Fruit fly (Drosophila melanogaster) whole organism, embryonic: ENCODE data around the gene Alp5.
A peak's percentile ranks its signal among the peaks of the same experiment; 100 is the strongest.

Source experiments
- ATbp ChIP-seq: fragments of 200-800 bp; sonication (Bioruptor generic); optimal IDR thresholded peaks from 2 replicates; lab custom pipeline; 2017; ENCODE audit warnings: missing biosample characterization, mild to moderate bottlenecking, missing genetic modification characterization, missing genetic modification reagents
- Ada2b ChIP-seq: fragments of 200-800 bp; sonication (Bioruptor generic); IDR thresholded peaks from 2 replicates; pipeline ENCODE4 v1.3.6; 2022; ENCODE audit warnings: missing biosample characterization, missing genetic modification characterization
- Antp ChIP-seq: fragments of 200-800 bp; sonication (Bioruptor generic); optimal IDR thresholded peaks from 3 replicates; lab custom pipeline; 2016; ENCODE audit warnings: missing biosample characterization, missing genetic modification characterization
- B-H1 ChIP-seq: fragments of 200-800 bp; sonication (Bioruptor generic); IDR thresholded peaks from 3 replicates; pipeline ENCODE4 v1.3.6; 2022; ENCODE audit warnings: missing biosample characterization, missing genetic modification characterization
- BtbVII ChIP-seq: fragments of 200-800 bp; sonication (Bioruptor generic); optimal IDR thresholded peaks from 3 replicates; lab custom pipeline; 2017; ENCODE audit warnings: missing biosample characterization, mild to moderate bottlenecking, missing genetic modification characterization
- Bteb2 ChIP-seq: fragments of 200-800 bp; sonication (Bioruptor generic); optimal IDR thresholded peaks from 2 replicates; lab custom pipeline; 2016; ENCODE audit warnings: missing biosample characterization, missing genetic modification characterization
- CG10959 ChIP-seq: fragments of 200-800 bp; sonication (Bioruptor generic); IDR thresholded peaks from 2 replicates; pipeline ENCODE4 v1.3.6; 2022; ENCODE audit warnings: missing biosample characterization, missing genetic modification characterization
- CG11085 ChIP-seq: fragments of 200-800 bp; sonication (Bioruptor generic); IDR thresholded peaks from 2 replicates; pipeline ENCODE4 v1.3.6; 2022; ENCODE audit warnings: missing biosample characterization, missing genetic modification characterization
- CG11695 ChIP-seq: fragments of 200-800 bp; sonication (Bioruptor generic); IDR thresholded peaks from 3 replicates; pipeline ENCODE4 v1.3.6; 2022; ENCODE audit warnings: missing biosample characterization, missing genetic modification characterization
- CG13287 ChIP-seq: fragments of 200-800 bp; sonication (Bioruptor generic); IDR thresholded peaks from 2 replicates; pipeline ENCODE4 v1.3.6; 2022; ENCODE audit warnings: missing biosample characterization, missing genetic modification characterization; ENCODE audit not compliant: partially characterized antibody
- CG13424 ChIP-seq: fragments of 200-800 bp; sonication (Bioruptor generic); optimal IDR thresholded peaks from 2 replicates; lab custom pipeline; 2019; ENCODE audit warnings: missing biosample characterization, mild to moderate bottlenecking, missing genetic modification characterization, moderate library complexity
- CG13624 ChIP-seq: fragments of 200-800 bp; sonication (Bioruptor generic); optimal IDR thresholded peaks from 2 replicates; lab custom pipeline; 2016; ENCODE audit warnings: missing biosample characterization, missing genetic modification characterization
- CG13894 ChIP-seq: fragments of 200-800 bp; sonication (Bioruptor generic); optimal IDR thresholded peaks from 3 replicates; lab custom pipeline; 2018; ENCODE audit warnings: missing biosample characterization, mild to moderate bottlenecking, missing genetic modification characterization, moderate library complexity
- CG14667 ChIP-seq: fragments of 200-800 bp; sonication (Bioruptor generic); IDR thresholded peaks from 2 replicates; pipeline ENCODE4 v1.3.6; 2022; ENCODE audit warnings: missing biosample characterization, missing genetic modification characterization
- CG15011 ChIP-seq: fragments of 200-800 bp; sonication (Bioruptor generic); optimal IDR thresholded peaks from 3 replicates; lab custom pipeline; 2018; ENCODE audit warnings: missing biosample characterization, mild to moderate bottlenecking, missing genetic modification characterization
- CG18262 ChIP-seq: fragments of 200-800 bp; optimal IDR thresholded peaks from 3 replicates; lab custom pipeline; 2019; ENCODE audit warnings: missing biosample characterization, mild to moderate bottlenecking, missing genetic modification characterization, moderate library complexity
- CG32767 ChIP-seq: fragments of 200-800 bp; sonication (Bioruptor generic); IDR thresholded peaks from 2 replicates; pipeline ENCODE4 v1.3.6; 2022; ENCODE audit warnings: missing biosample characterization, missing genetic modification characterization
- CG3407 ChIP-seq: fragments of 200-800 bp; sonication (Bioruptor generic); optimal IDR thresholded peaks from 2 replicates; lab custom pipeline; 2018; ENCODE audit warnings: missing biosample characterization, mild to moderate bottlenecking, missing genetic modification characterization
- CG34422 ChIP-seq: fragments of 200-800 bp; sonication (Bioruptor generic); IDR thresholded peaks from 3 replicates; pipeline ENCODE4 v1.3.6; 2022; ENCODE audit warnings: missing biosample characterization, missing genetic modification characterization
- CG43689 ChIP-seq: fragments of 200-800 bp; sonication (Bioruptor generic); IDR thresholded peaks from 2 replicates; pipeline ENCODE4 v1.3.6; 2022; ENCODE audit warnings: missing biosample characterization, missing genetic modification characterization
- CG4707 ChIP-seq: fragments of 200-800 bp; sonication (Bioruptor generic); optimal IDR thresholded peaks from 2 replicates; lab custom pipeline; 2018; ENCODE audit warnings: missing biosample characterization, mild to moderate bottlenecking, missing genetic modification characterization, moderate library complexity
- CG4820 ChIP-seq: fragments of 200-800 bp; sonication (Bioruptor generic); optimal IDR thresholded peaks from 3 replicates; lab custom pipeline; 2016; ENCODE audit warnings: missing biosample characterization, missing genetic modification characterization
- CG6272 ChIP-seq: fragments of 200-800 bp; sonication (Bioruptor generic); IDR thresholded peaks from 2 replicates; pipeline ENCODE4 v1.3.6; 2022; ENCODE audit warnings: missing biosample characterization, missing genetic modification characterization
- CG7372 ChIP-seq: fragments of 200-800 bp; sonication (Bioruptor generic); IDR thresholded peaks from 2 replicates; pipeline ENCODE4 v1.3.6; 2022; ENCODE audit warnings: missing biosample characterization, missing genetic modification characterization
- CG7786 ChIP-seq: fragments of 200-800 bp; sonication (Bioruptor generic); optimal IDR thresholded peaks from 2 replicates; lab custom pipeline; 2016; ENCODE audit warnings: missing biosample characterization, missing genetic modification characterization
- CG8765 ChIP-seq: fragments of 200-800 bp; sonication (Bioruptor generic); IDR thresholded peaks from 2 replicates; pipeline ENCODE4 v1.3.6; 2022; ENCODE audit warnings: missing biosample characterization, missing genetic modification characterization
- CG8924 ChIP-seq: fragments of 200-800 bp; optimal IDR thresholded peaks from 3 replicates; lab custom pipeline; 2019; ENCODE audit warnings: missing biosample characterization, mild to moderate bottlenecking, missing genetic modification characterization, moderate library complexity
- CG9932 ChIP-seq: fragments of 200-800 bp; sonication (Bioruptor generic); IDR thresholded peaks from 2 replicates; pipeline ENCODE4 v1.3.6; 2022; ENCODE audit warnings: missing biosample characterization, missing genetic modification characterization
- Dad ChIP-seq: fragments of 200-800 bp; sonication (Bioruptor generic); optimal IDR thresholded peaks from 3 replicates; lab custom pipeline; 2016; ENCODE audit warnings: missing biosample characterization, missing genetic modification characterization
- Drgx ChIP-seq: fragments of 200-800 bp; sonication (Bioruptor generic); IDR thresholded peaks from 2 replicates; pipeline ENCODE4 v1.3.6; 2022; ENCODE audit warnings: missing biosample characterization, missing genetic modification characterization
- E2f1 ChIP-seq: fragments of 200-800 bp; sonication (Bioruptor generic); IDR thresholded peaks from 2 replicates; pipeline ENCODE4 v1.3.6; 2022; ENCODE audit warnings: missing biosample characterization, missing genetic modification characterization
- Gsc ChIP-seq: fragments of 200-800 bp; sonication (Bioruptor generic); IDR thresholded peaks from 2 replicates; pipeline ENCODE4 v1.3.6; 2022; ENCODE audit warnings: missing biosample characterization, missing genetic modification characterization
- HLHmδ ChIP-seq: fragments of 200-800 bp; sonication (Bioruptor generic); optimal IDR thresholded peaks from 2 replicates; lab custom pipeline; 2018; ENCODE audit warnings: missing biosample characterization, mild to moderate bottlenecking, missing genetic modification characterization, moderate library complexity
- Lim3 ChIP-seq: fragments of 200-800 bp; sonication (Bioruptor generic); IDR thresholded peaks from 2 replicates; pipeline ENCODE4 v1.3.6; 2022; ENCODE audit warnings: missing biosample characterization, missing genetic modification characterization
- MTF-1 ChIP-seq: fragments of 200-800 bp; sonication (Bioruptor generic); optimal IDR thresholded peaks from 2 replicates; lab custom pipeline; 2018; ENCODE audit warnings: missing biosample characterization, mild to moderate bottlenecking, missing genetic modification characterization, borderline replicate concordance
- Neu2 ChIP-seq: fragments of 200-800 bp; sonication (Bioruptor generic); optimal IDR thresholded peaks from 3 replicates; lab custom pipeline; 2016; ENCODE audit warnings: missing biosample characterization, missing genetic modification characterization, borderline replicate concordance
- Rx ChIP-seq: fragments of 200-800 bp; sonication (Bioruptor generic); IDR thresholded peaks from 2 replicates; pipeline ENCODE4 v1.3.6; 2022; ENCODE audit warnings: missing biosample characterization, missing genetic modification characterization
- Side ChIP-seq: fragments of 200-800 bp; sonication (Bioruptor generic); optimal IDR thresholded peaks from 2 replicates; lab custom pipeline; 2016; ENCODE audit warnings: missing biosample characterization, missing genetic modification characterization
- Trl ChIP-seq, 3 experiments: fragments of >200 bp in 2 of 3; fragments of 200-800 bp in 1 of 3; sonication (Bioruptor generic) in 1 of 3; optimal IDR thresholded peaks; 2 replicates in 1 of 3; 3 replicates in 2 of 3; lab custom pipeline; 2016 to 2017; ENCODE audit warnings: missing biosample characterization in 1 of 3, missing genetic modification characterization in 1 of 3
- ash1 ChIP-seq: fragments of 200-800 bp; sonication (Bioruptor generic); optimal IDR thresholded peaks from 2 replicates; lab custom pipeline; 2018; ENCODE audit warnings: missing biosample characterization, mild to moderate bottlenecking, missing genetic modification characterization
- cas ChIP-seq: fragments of 200-800 bp; sonication (Bioruptor generic); IDR thresholded peaks from 2 replicates; pipeline ENCODE4 v1.3.6; 2022; ENCODE audit warnings: missing biosample characterization, missing genetic modification characterization
- dimm ChIP-seq: fragments of 200-800 bp; sonication (Bioruptor generic); IDR thresholded peaks from 2 replicates; pipeline ENCODE4 v1.3.6; 2022; ENCODE audit warnings: missing biosample characterization, missing genetic modification characterization
- exex ChIP-seq: fragments of 200-800 bp; sonication (Bioruptor generic); optimal IDR thresholded peaks from 4 replicates; lab custom pipeline; 2018; ENCODE audit warnings: missing biosample characterization, mild to moderate bottlenecking, missing genetic modification characterization, moderate library complexity
- hth ChIP-seq: fragments of >200 bp; optimal IDR thresholded peaks from 2 replicates; lab custom pipeline; 2017; ENCODE audit warnings: inconsistent platforms
- insv ChIP-seq, 2 experiments: fragments of 200-800 bp; sonication (Bioruptor generic); optimal IDR thresholded peaks; 3 replicates each; lab custom pipeline; 2016 to 2018; ENCODE audit warnings: missing biosample characterization in 2 of 2, missing genetic modification characterization in 2 of 2
- mirr ChIP-seq: fragments of 200-800 bp; sonication (Bioruptor generic); optimal IDR thresholded peaks from 3 replicates; lab custom pipeline; 2018; ENCODE audit warnings: missing biosample characterization, mild to moderate bottlenecking, missing genetic modification characterization
- pan ChIP-seq, 4 experiments: fragments of >200 bp in 3 of 4; fragments of 200-800 bp in 1 of 4; sonication (Bioruptor generic) in 1 of 4; optimal IDR thresholded peaks in 3 of 4; IDR thresholded peaks in 1 of 4; 2 replicates each; pipeline versions ENCODE4 v1.3.6 to Lab custom; 2017 to 2022; ENCODE audit warnings: missing biosample characterization in 2 of 4, missing genetic modification characterization in 2 of 4, mixed read lengths in 1 of 4
- ro ChIP-seq: fragments of 200-800 bp; sonication (Bioruptor generic); IDR thresholded peaks from 2 replicates; pipeline ENCODE4 v1.3.6; 2022; ENCODE audit warnings: missing biosample characterization, missing genetic modification characterization
- salm ChIP-seq: fragments of 200-800 bp; sonication (Bioruptor generic); optimal IDR thresholded peaks from 2 replicates; lab custom pipeline; 2018; ENCODE audit warnings: missing biosample characterization, mild to moderate bottlenecking, missing genetic modification characterization
- slbo ChIP-seq: fragments of 200-800 bp; sonication (Bioruptor generic); IDR thresholded peaks from 2 replicates; pipeline ENCODE4 v1.3.6; 2022; ENCODE audit warnings: missing biosample characterization, missing genetic modification characterization

Alp5 gene

dm6 chr3R:21017464-21018080 lies 10.8 kb upstream of the Alp5 start, which contains the start of gene Rlip (continued):
- TF ChIP-seq cas, result no peak
- TF ChIP-seq mirr, result peak; percentile 4
- peak; percentile 65 for TF ChIP-seq Side (GFP tag; lab: Kevin White, UChicago)
- TF ChIP-seq Dad (GFP tag; lab: Kevin White, UChicago), result peak; percentile 45
- TF ChIP-seq CG8765, result no peak
- TF ChIP-seq Neu2, result no peak
- peak; percentile 47 for TF ChIP-seq CG4820 (GFP tag; lab: Kevin White, UChicago)
- peak; percentile 70 for TF ChIP-seq CG8924 (tag; lab: Kevin White, UChicago)
- no peak for TF ChIP-seq dimm (GFP tag; lab: Robert Waterston, UW)
- peak; percentile 60 for TF ChIP-seq Antp (GFP tag; lab: Kevin White, UChicago)
- peak; percentile 18 for TF ChIP-seq exex (tag; lab: Kevin White, UChicago)
- no peak for TF ChIP-seq CG15011 (GFP tag; lab: Kevin White, UChicago)
- TF ChIP-seq CG11695 (GFP tag; lab: Robert Waterston, UW), result no peak
- no peak for TF ChIP-seq CG13424 (tag; lab: Kevin White, UChicago)
- 0 out of 2 replicates have a peak, but pooled peaks have one; percentile 27 for TF ChIP-seq E2f1
- TF ChIP-seq CG32767 (GFP tag; lab: Robert Waterston, UW), result no peak
- no peak for TF ChIP-seq salm (tag; lab: Kevin White, UChicago)
- TF ChIP-seq CG7372 (GFP tag; lab: Robert Waterston, UW), result no peak
- peak; percentile 9 for TF ChIP-seq CG13894 (tag; lab: Kevin White, UChicago)
- peak; percentile 79 for TF ChIP-seq slbo (GFP tag; lab: Robert Waterston, UW)
- peak; percentile 56 for TF ChIP-seq CG34422
- TF ChIP-seq ro, result no peak; the same call in 1 of the 2 replicates
- peak; percentile 12 for TF ChIP-seq ash1
- peak; percentile 41 for TF ChIP-seq CG7786 (GFP tag; lab: Kevin White, UChicago)
- no peak for TF ChIP-seq MTF-1 (GFP tag; lab: Kevin White, UChicago)
- peak; percentile 79 for TF ChIP-seq CG13287 (GFP tag; lab: Robert Waterston, UW)
- no peak for TF ChIP-seq ATbp (GFP tag; lab: Kevin White, UChicago)
- TF ChIP-seq B-H1 (GFP tag; lab: Robert Waterston, UW), result no peak
- TF ChIP-seq Trl (optimal IDR thresholded peaks at IDR 0.05; lab: Kevin White, UChicago), result no peak
- peak; percentile 75 for TF ChIP-seq Trl (GFP tag; optimal IDR thresholded peaks at IDR 0.05; lab: Kevin White, UChicago)
- no peak for TF ChIP-seq CG18262 (tag; lab: Kevin White, UChicago)
- TF ChIP-seq Rx (GFP tag; lab: Robert Waterston, UW), result peak; percentile 57
- TF ChIP-seq hth, result no peak
- TF ChIP-seq insv (GFP tag; optimal IDR thresholded peaks at IDR 0.05; lab: Kevin White, UChicago), result no peak
- 0 out of 2 replicates have a peak, but pooled peaks have one; percentile 42 for TF ChIP-seq CG11085 (GFP tag; lab: Robert Waterston, UW)
- no peak for TF ChIP-seq CG43689 (GFP tag; lab: Robert Waterston, UW)
- TF ChIP-seq CG10959 (GFP tag; lab: Robert Waterston, UW), result no peak
- TF ChIP-seq pan (optimal IDR thresholded peaks at IDR 0.05; lab: Kevin White, UChicago), result no peak
- no peak for TF ChIP-seq pan (GFP tag; optimal IDR thresholded peaks at IDR 0.05 in 1 of 2, IDR thresholded peaks at IDR 0.05 in 1 of 2)
- peak; percentile 7 for TF ChIP-seq Bteb2 (GFP tag; lab: Kevin White, UChicago)
- TF ChIP-seq Gsc (GFP tag; lab: Robert Waterston, UW), result no peak
- no peak for TF ChIP-seq CG4707 (GFP tag; lab: Kevin White, UChicago)
- no peak for TF ChIP-seq Lim3 (GFP tag; lab: Robert Waterston, UW)
- peak; percentile 84 for TF ChIP-seq CG9932 (GFP tag; lab: Robert Waterston, UW)
- no peak for TF ChIP-seq HLHmδ (GFP tag; lab: Kevin White, UChicago)
- TF ChIP-seq CG13624 (GFP tag; lab: Kevin White, UChicago), result peak; percentile 72
- TF ChIP-seq Drgx (GFP tag; lab: Robert Waterston, UW), result peak; percentile 33; the same call in 1 of the 2 replicates
- TF ChIP-seq CG14667 (GFP tag; lab: Robert Waterston, UW), result no peak
- TF ChIP-seq CG3407, result no peak
- no peak; the same call in 1 of the 2 replicates for TF ChIP-seq CG6272
- TF ChIP-seq BtbVII (GFP tag; lab: Kevin White, UChicago), result no peak
- no peak for TF ChIP-seq Ada2b
